Fruit fly (Drosophila melanogaster) S2 (cell line): ENCODE results near the gene ImpL1.

Experiments used
- CG8478 ChIP-seq: fragments of >200 bp; optimal IDR thresholded peaks from 2 replicates; lab custom pipeline; 2018
- CTCF ChIP-seq, 2 experiments: fragments of >200 bp; optimal IDR thresholded peaks; 2 replicates each; lab custom pipeline; 2018

DNA sequence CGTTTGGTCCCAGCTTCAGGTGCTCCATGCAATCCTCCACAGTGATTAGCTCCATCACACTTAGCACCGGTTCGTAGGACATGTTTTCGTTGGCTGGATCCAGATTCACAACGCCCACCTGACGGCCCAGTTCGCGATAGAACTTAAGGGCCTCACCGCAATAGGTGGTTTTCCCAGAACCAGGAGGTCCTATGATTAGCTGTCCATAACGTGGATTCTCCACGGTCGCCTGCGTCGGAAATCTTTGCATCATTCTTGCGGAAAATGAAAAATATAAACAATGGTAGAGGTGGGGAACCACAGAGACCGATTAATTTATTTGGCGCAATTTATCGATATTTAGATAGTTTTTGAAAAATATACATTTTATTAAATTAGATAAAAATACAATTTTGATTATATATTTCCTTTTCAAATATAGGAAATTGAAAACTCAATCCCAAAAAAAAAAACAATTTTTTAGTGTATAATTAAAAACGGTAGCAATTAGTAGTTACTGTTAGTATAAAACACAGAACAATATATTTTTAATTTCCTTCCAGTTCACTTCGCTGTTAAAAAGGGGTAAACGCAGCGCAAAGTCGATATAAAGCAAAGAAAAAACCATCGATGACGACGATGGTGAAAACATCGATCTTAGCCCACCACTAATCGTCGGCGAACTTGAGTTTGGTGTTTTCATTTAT is 29.8 kb downstream of the ImpL1 start, which contains the start of the genes CG10222 and flr:
- TF ChIP-seq CG8478 (lab: Kevin White, UChicago) (no peak), CTCF (optimal IDR thresholded peaks at IDR 0.05; lab: Kevin White, UChicago) (no peak)
